Worm (Caenorhabditis elegans) whole organism, mixed stage, embryonic: Measurements from ENCODE around the gene bcl-7.

Experiments used
- M03D4.4 ChIP-seq: sonication (generic microtip); optimal IDR thresholded peaks from 2 replicates; lab custom pipeline; 2017; ENCODE audit warnings: mild to moderate bottlenecking, missing genetic modification characterization, missing compliant biosample characterization
- bed-3 ChIP-seq: fragments of 200-800 bp; sonication (Bioruptor generic); optimal IDR thresholded peaks from 3 replicates; lab custom pipeline; 2018; ENCODE audit warnings: mild to moderate bottlenecking, missing genetic modification characterization, moderate library complexity, missing compliant biosample characterization
- blmp-1 ChIP-seq: fragments of 150-350 bp; optimal IDR thresholded peaks from 2 replicates; lab custom pipeline; 2014; ENCODE audit warnings: missing biosample characterization, missing genetic modification characterization
- ceh-39 ChIP-seq: fragments of 150-350 bp; optimal IDR thresholded peaks from 2 replicates; lab custom pipeline; 2014; ENCODE audit warnings: missing biosample characterization, missing genetic modification characterization
- ceh-43 ChIP-seq: fragments of 200-800 bp; sonication (Bioruptor generic); optimal IDR thresholded peaks from 2 replicates; lab custom pipeline; 2018; ENCODE audit warnings: mild to moderate bottlenecking, missing genetic modification characterization, moderate library complexity, missing compliant biosample characterization
- ceh-83 ChIP-seq: fragments of 200-800 bp; sonication (Bioruptor generic); optimal IDR thresholded peaks from 2 replicates; lab custom pipeline; 2018; ENCODE audit warnings: mild to moderate bottlenecking, missing genetic modification characterization, missing compliant biosample characterization
- ces-1 ChIP-seq: fragments of 150-350 bp; optimal IDR thresholded peaks from 2 replicates; lab custom pipeline; 2014; ENCODE audit warnings: missing biosample characterization, missing genetic modification reagents, missing genetic modification characterization
- cnd-1 ChIP-seq: fragments of 200-800 bp; sonication (Bioruptor generic); optimal IDR thresholded peaks from 2 replicates; lab custom pipeline; 2018; ENCODE audit warnings: mild to moderate bottlenecking, missing genetic modification characterization, missing compliant biosample characterization
- drap-1 ChIP-seq: fragments of 200-800 bp; sonication (Bioruptor generic); optimal IDR thresholded peaks from 3 replicates; lab custom pipeline; 2018; ENCODE audit warnings: mild to moderate bottlenecking, missing genetic modification characterization, missing compliant biosample characterization
- elt-1 ChIP-seq: sonication (generic microtip); optimal IDR thresholded peaks from 2 replicates; lab custom pipeline; 2017; ENCODE audit warnings: missing genetic modification characterization, mild to moderate bottlenecking, missing compliant biosample characterization, antibody characterized with exemption, moderate library complexity, borderline replicate concordance; ENCODE audit not compliant: insufficient read depth
- elt-3 ChIP-seq: fragments of 150-350 bp; optimal IDR thresholded peaks from 2 replicates; lab custom pipeline; 2014; ENCODE audit warnings: missing biosample characterization, missing genetic modification characterization
- flh-1 ChIP-seq: fragments of 200-800 bp; sonication (Bioruptor generic); optimal IDR thresholded peaks from 2 replicates; lab custom pipeline; 2018; ENCODE audit warnings: mild to moderate bottlenecking, missing genetic modification characterization, moderate library complexity, missing compliant biosample characterization
- ham-2 ChIP-seq: fragments of 200-800 bp; sonication (Bioruptor generic); optimal IDR thresholded peaks from 2 replicates; lab custom pipeline; 2018; ENCODE audit warnings: mild to moderate bottlenecking, missing genetic modification characterization, missing compliant biosample characterization
- hlh-1 ChIP-seq: fragments of 150-350 bp; optimal IDR thresholded peaks from 2 replicates; lab custom pipeline; 2014; ENCODE audit warnings: missing biosample characterization, missing genetic modification reagents, missing genetic modification characterization
- lin-13 ChIP-seq: fragments of 150-350 bp; optimal IDR thresholded peaks from 2 replicates; lab custom pipeline; 2014; ENCODE audit warnings: missing biosample characterization, missing genetic modification characterization
- lin-32 ChIP-seq: fragments of 200-800 bp; sonication (Bioruptor generic); optimal IDR thresholded peaks from 2 replicates; lab custom pipeline; 2018; ENCODE audit warnings: mild to moderate bottlenecking, missing genetic modification characterization, missing compliant biosample characterization
- mab-5 ChIP-seq: fragments of 150-350 bp; optimal IDR thresholded peaks from 2 replicates; lab custom pipeline; 2014; ENCODE audit warnings: missing biosample characterization, missing genetic modification characterization
- mep-1 ChIP-seq: fragments of 150-350 bp; optimal IDR thresholded peaks from 2 replicates; lab custom pipeline; 2017; ENCODE audit warnings: missing biosample characterization, missing genetic modification reagents, missing genetic modification characterization, inconsistent platforms
- mls-2 ChIP-seq: sonication (generic microtip); optimal IDR thresholded peaks from 2 replicates; lab custom pipeline; 2016; ENCODE audit warnings: mild to moderate bottlenecking, missing genetic modification characterization, moderate library complexity, missing compliant biosample characterization
- nhr-12 ChIP-seq: fragments of 150-350 bp; optimal IDR thresholded peaks from 2 replicates; lab custom pipeline; 2014; ENCODE audit warnings: missing biosample characterization, missing genetic modification characterization
- nhr-2 ChIP-seq: fragments of 150-350 bp; optimal IDR thresholded peaks from 2 replicates; lab custom pipeline; 2014; ENCODE audit warnings: missing biosample characterization, missing genetic modification characterization
- nhr-237 ChIP-seq: fragments of 150-350 bp; optimal IDR thresholded peaks from 2 replicates; lab custom pipeline; 2014; ENCODE audit warnings: missing biosample characterization, missing genetic modification characterization
- nhr-28 ChIP-seq: fragments of 150-350 bp; optimal IDR thresholded peaks from 2 replicates; lab custom pipeline; 2014; ENCODE audit warnings: missing biosample characterization, missing genetic modification characterization
- pha-4 ChIP-seq: fragments of 150-350 bp; optimal IDR thresholded peaks from 2 replicates; lab custom pipeline; 2018; ENCODE audit warnings: missing biosample characterization, missing genetic modification reagents, missing genetic modification characterization
- sem-2 ChIP-seq: fragments of 200-800 bp; sonication (Bioruptor generic); optimal IDR thresholded peaks from 2 replicates; lab custom pipeline; 2018; ENCODE audit warnings: mild to moderate bottlenecking, missing genetic modification characterization, missing compliant biosample characterization
- snpc-4 ChIP-seq: fragments of 150-350 bp; optimal IDR thresholded peaks from 2 replicates; lab custom pipeline; 2014; ENCODE audit warnings: missing biosample characterization, missing genetic modification characterization
- tbx-8 ChIP-seq: fragments of 200-800 bp; sonication (Bioruptor generic); optimal IDR thresholded peaks from 2 replicates; lab custom pipeline; 2018; ENCODE audit warnings: mild to moderate bottlenecking, missing genetic modification characterization, moderate library complexity, missing compliant biosample characterization
- unc-120 ChIP-seq: sonication (generic microtip); optimal IDR thresholded peaks from 2 replicates; lab custom pipeline; 2017; ENCODE audit warnings: missing genetic modification characterization, missing compliant biosample characterization; ENCODE audit not compliant: poor library complexity, severe bottlenecking
- unc-39 ChIP-seq: fragments of 150-350 bp; optimal IDR thresholded peaks from 2 replicates; lab custom pipeline; 2014; ENCODE audit warnings: missing biosample characterization, missing genetic modification characterization
- unc-62 ChIP-seq: fragments of 150-350 bp; optimal IDR thresholded peaks from 2 replicates; lab custom pipeline; 2014; ENCODE audit warnings: missing biosample characterization, missing genetic modification reagents, missing genetic modification characterization
- zip-8 ChIP-seq: fragments of 150-350 bp; optimal IDR thresholded peaks from 2 replicates; lab custom pipeline; 2014; ENCODE audit warnings: missing biosample characterization, missing genetic modification characterization
- ztf-11 ChIP-seq: fragments of 150-350 bp; optimal IDR thresholded peaks from 2 replicates; lab custom pipeline; 2014; ENCODE audit warnings: missing biosample characterization, missing genetic modification characterization

bcl-7 gene

ce11 chrIII:5906749-5907148 is 19.1 kb upstream of the bcl-7 start, which contains the start of gene erd-2.2:
erd-2.2 (plus strand) TSS chrIII:5907049.
- TF ChIP-seq M03D4.4 (tag; lab: Kevin White, UChicago), result no peak
- no peak for TF ChIP-seq mls-2 (tag; lab: Kevin White, UChicago)
- TF ChIP-seq hlh-1, result no peak
- TF ChIP-seq unc-39 (tag; lab: Kevin White, UChicago), result no peak
- TF ChIP-seq nhr-12 (tag; lab: Kevin White, UChicago), result no peak
- no peak for TF ChIP-seq ces-1
- TF ChIP-seq nhr-237 (tag; lab: Kevin White, UChicago), result no peak
- TF ChIP-seq elt-3 (tag; lab: Kevin White, UChicago), result no peak
- TF ChIP-seq bed-3 (GFP tag; lab: Kevin White, UChicago), result no peak
- TF ChIP-seq zip-8, result no peak
- TF ChIP-seq ham-2 (GFP tag; lab: Kevin White, UChicago), result no peak
- TF ChIP-seq lin-13 (tag; lab: Kevin White, UChicago), result no peak
- no peak for TF ChIP-seq blmp-1 (tag; lab: Kevin White, UChicago)
- TF ChIP-seq tbx-8, result no peak
- TF ChIP-seq flh-1 (GFP tag; lab: Kevin White, UChicago), result no peak
- TF ChIP-seq ztf-11 (tag; lab: Kevin White, UChicago), result no peak
- TF ChIP-seq drap-1 (GFP tag; lab: Kevin White, UChicago), result no peak
- no peak for TF ChIP-seq ceh-39
- TF ChIP-seq unc-120 (tag; lab: Kevin White, UChicago), result no peak

- TF ChIP-seq cnd-1 (no peak), blmp-1 (tag; lab: Kevin White, UChicago) (no peak), ceh-43 (GFP tag; lab: Kevin White, UChicago) (no peak), lin-32 (GFP tag; lab: Kevin White, UChicago) (no peak)
Observed at ce11 chrIII:5908408-5908807, 17.5 kb upstream of the bcl-7 start, which contains the start of gene C28H8.3. C28H8.3 (plus strand) TSS chrIII:5908700.

ce11 chrIII:5914717-5915116 is 11.2 kb upstream of the bcl-7 start:
- TF ChIP-seq unc-62 (GFP tag; lab: Kevin White, UChicago) (no peak), M03D4.4 (tag; lab: Kevin White, UChicago) (no peak), unc-120 (tag; lab: Kevin White, UChicago) (no peak), lin-13 (tag; lab: Kevin White, UChicago) (no peak), sem-2 (GFP tag; lab: Kevin White, UChicago) (no peak), flh-1 (GFP tag; lab: Kevin White, UChicago) (no peak), elt-3 (tag; lab: Kevin White, UChicago) (no peak), drap-1 (GFP tag; lab: Kevin White, UChicago) (no peak), ceh-83 (GFP tag; lab: Kevin White, UChicago) (no peak), nhr-237 (tag; lab: Kevin White, UChicago) (no peak), mab-5 (tag; lab: Kevin White, UChicago) (no peak), blmp-1 (tag; lab: Kevin White, UChicago) (no peak), ceh-39 (no peak), mls-2 (tag; lab: Kevin White, UChicago) (no peak), hlh-1 (no peak), nhr-2 (tag; lab: Kevin White, UChicago) (no peak)

ce11 chrIII:5915926-5916325 is 10.0 kb upstream of the bcl-7 start:
- TF ChIP-seq nhr-2 (tag; lab: Kevin White, UChicago), result no peak
- TF ChIP-seq mep-1, result no peak
- TF ChIP-seq elt-1, result no peak
- TF ChIP-seq nhr-12 (tag; lab: Kevin White, UChicago), result no peak
- TF ChIP-seq sem-2 (GFP tag; lab: Kevin White, UChicago), result no peak
- no peak for TF ChIP-seq pha-4
- no peak for TF ChIP-seq unc-39 (tag; lab: Kevin White, UChicago)
- TF ChIP-seq lin-32 (GFP tag; lab: Kevin White, UChicago), result no peak
- no peak for TF ChIP-seq mab-5 (tag; lab: Kevin White, UChicago)
- TF ChIP-seq ceh-43 (GFP tag; lab: Kevin White, UChicago), result no peak
- no peak for TF ChIP-seq nhr-28 (tag; lab: Kevin White, UChicago)
- no peak for TF ChIP-seq unc-62 (GFP tag; lab: Kevin White, UChicago)
- TF ChIP-seq ceh-39, result no peak
- no peak for TF ChIP-seq drap-1 (GFP tag; lab: Kevin White, UChicago)
- no peak for TF ChIP-seq unc-120 (tag; lab: Kevin White, UChicago)
- no peak for TF ChIP-seq hlh-1
- TF ChIP-seq tbx-8, result no peak
- TF ChIP-seq ceh-83 (GFP tag; lab: Kevin White, UChicago), result no peak
- TF ChIP-seq snpc-4, result no peak
- no peak for TF ChIP-seq M03D4.4 (tag; lab: Kevin White, UChicago)
